Worm (Caenorhabditis elegans): ENCODE results near the gene hpr-9.

hpr-9 gene

DNA sequence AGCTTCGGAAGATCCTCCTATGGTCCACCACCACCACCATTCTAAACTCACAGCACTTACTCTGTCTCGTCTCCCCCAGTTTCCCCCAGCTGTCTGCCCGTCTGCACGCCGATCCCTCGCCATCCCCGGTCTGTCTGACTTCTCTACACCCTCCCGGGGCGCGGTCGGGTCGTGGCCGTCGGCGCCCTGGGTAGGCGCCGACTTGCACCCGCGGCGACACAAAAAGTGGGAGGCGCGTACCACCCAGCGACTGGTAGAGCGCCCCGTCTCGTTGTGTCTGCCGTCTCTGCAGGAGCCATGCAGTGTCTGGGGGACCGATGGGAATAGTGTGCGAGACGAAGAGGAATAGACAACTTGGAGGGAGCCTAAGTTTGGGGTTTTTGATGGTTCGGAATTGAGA is 12.7 kb downstream of the hpr-9 start (continued):
- no peak for TF ChIP-seq nhr-27 (tag; optimal IDR thresholded peaks at IDR 0.05)
- TF ChIP-seq madf-10 (tag; optimal IDR thresholded peaks at IDR 0.05) = peak; percentile 35
- peak; percentile 82 for TF ChIP-seq mcd-1 (GFP tag; IDR thresholded peaks at IDR 0.05)
- 0 out of 2 replicates have a peak, but pooled peaks have one; percentile 21 for TF ChIP-seq Y56A3A.18 (GFP tag; IDR thresholded peaks at IDR 0.05)
- no peak for TF ChIP-seq let-526 (GFP tag; IDR thresholded peaks at IDR 0.05)
- TF ChIP-seq chd-7 (tag; optimal IDR thresholded peaks at IDR 0.05) = peak; percentile 47
- TF ChIP-seq Y95B8A.8 (GFP tag; IDR thresholded peaks at IDR 0.05) = no peak
- TF ChIP-seq lin-40 (tag; optimal IDR thresholded peaks at IDR 0.05) = peak; percentile 67
- no peak for TF ChIP-seq cebp-2 (GFP tag; IDR thresholded peaks at IDR 0.05)
- TF ChIP-seq F57A8.1 (GFP tag; optimal IDR thresholded peaks at IDR 0.05) = no peak
- no peak for TF ChIP-seq F52B5.7 (tag; optimal IDR thresholded peaks at IDR 0.05)
- TF ChIP-seq B0035.1 (tag; optimal IDR thresholded peaks at IDR 0.05) = no peak
- no peak for TF ChIP-seq Y53G8AR.9 (GFP tag; conservative IDR thresholded peaks at IDR 0.05)
- peak; percentile 33; the same call in 1 of the 2 replicates for TF ChIP-seq D2030.7 (GFP tag; IDR thresholded peaks at IDR 0.05)
- no peak for TF ChIP-seq zim-3 (tag; optimal IDR thresholded peaks at IDR 0.05)
- TF ChIP-seq dpff-1 (tag; optimal IDR thresholded peaks at IDR 0.05) = no peak
- TF ChIP-seq aptf-3 (GFP tag; IDR thresholded peaks at IDR 0.05) = 0 out of 2 replicates have a peak, but pooled peaks have one; percentile 45
- TF ChIP-seq zfh-2 (GFP tag; conservative IDR thresholded peaks at IDR 0.05) = peak; percentile 99
- peak; percentile 59 for TF ChIP-seq pbrm-1 (GFP tag; IDR thresholded peaks at IDR 0.05)
- TF ChIP-seq unc-130 (GFP tag; optimal IDR thresholded peaks at IDR 0.05) = no peak
- peak; percentile 39 for TF ChIP-seq sptf-2 (GFP tag; optimal IDR thresholded peaks at IDR 0.05)
- TF ChIP-seq akir-1 (GFP tag; optimal IDR thresholded peaks at IDR 0.05) = no peak
- peak; percentile 17 for TF ChIP-seq ztf-22 (GFP tag; optimal IDR thresholded peaks at IDR 0.05)
- TF ChIP-seq ets-4 (GFP tag; optimal IDR thresholded peaks at IDR 0.05) = peak; percentile 46
- TF ChIP-seq gei-17 (GFP tag; optimal IDR thresholded peaks at IDR 0.05) = peak; percentile 27
- TF ChIP-seq B0336.3 (GFP tag; IDR thresholded peaks at IDR 0.05) = peak; percentile 69; the same call in 1 of the 2 replicates
- TF ChIP-seq tlf-1 (GFP tag; optimal IDR thresholded peaks at IDR 0.05) = no peak
- TF ChIP-seq nfya-2 (GFP tag; IDR thresholded peaks at IDR 0.05) = no peak
- no peak for TF ChIP-seq T07F8.4 (tag; optimal IDR thresholded peaks at IDR 0.05)
- TF ChIP-seq rec-8 (tag; optimal IDR thresholded peaks at IDR 0.05) = no peak
- no peak for TF ChIP-seq B0019.2 (GFP tag; conservative IDR thresholded peaks at IDR 0.05)
- TF ChIP-seq nhr-80 (tag; optimal IDR thresholded peaks at IDR 0.05) = peak; percentile 71
- TF ChIP-seq snpc-1.1 (tag; optimal IDR thresholded peaks at IDR 0.05; ENCODE audit: insufficient read depth) = no peak
- peak; percentile 76 for TF ChIP-seq dox-1 (GFP tag; IDR thresholded peaks at IDR 0.05)
- TF ChIP-seq ceh-58 (GFP tag; IDR thresholded peaks at IDR 0.05) = no peak
- 0 out of 2 replicates have a peak, but pooled peaks have one; percentile 20 for TF ChIP-seq madf-3 (GFP tag; IDR thresholded peaks at IDR 0.05)
- TF ChIP-seq tbx-9 (tag; optimal IDR thresholded peaks at IDR 0.05; ENCODE audit: borderline replicate concordance) = no peak
- TF ChIP-seq nfyb-1 (GFP tag; IDR thresholded peaks at IDR 0.05) = peak; percentile 75
- no peak for TF ChIP-seq unc-62 (GFP tag; optimal IDR thresholded peaks at IDR 0.05)
- TF ChIP-seq hmg-20 (GFP tag; IDR thresholded peaks at IDR 0.05) = no peak
- no peak for TF ChIP-seq egl-44 (GFP tag; IDR thresholded peaks at IDR 0.05)
- TF ChIP-seq snpc-3.4 (tag; optimal IDR thresholded peaks at IDR 0.05) = no peak
- no peak for TF ChIP-seq C17E4.6 (GFP tag; IDR thresholded peaks at IDR 0.05)
- no peak for TF ChIP-seq B0261.1 (tag; optimal IDR thresholded peaks at IDR 0.05)
- TF ChIP-seq repo-1 (tag; optimal IDR thresholded peaks at IDR 0.05) = no peak
- peak; percentile 49 for TF ChIP-seq C06A6.2 (GFP tag; conservative IDR thresholded peaks at IDR 0.05)
- peak; percentile 16; the same call in 1 of the 2 replicates for TF ChIP-seq cebp-1 (GFP tag; IDR thresholded peaks at IDR 0.05)
- peak; percentile 78 for TF ChIP-seq cebp-1 (tag; optimal IDR thresholded peaks at IDR 0.05)
- no peak for TF ChIP-seq attf-3 (GFP tag; conservative IDR thresholded peaks at IDR 0.05)
